Worm (Caenorhabditis elegans): ENCODE data around the gene str-96.

- no peak for TF ChIP-seq him-1 (tag; optimal IDR thresholded peaks at IDR 0.05)
- no peak for TF ChIP-seq W03F9.2 (tag; optimal IDR thresholded peaks at IDR 0.05)
- no peak for TF ChIP-seq dao-5 (tag; optimal IDR thresholded peaks at IDR 0.05)
Measured at ce11 chrV:15264131-15264530, 29.6 kb downstream of the str-96 start, which contains the start of gene M01B2.12.

Measured in whole organism, L4/young adult.